Worm (Caenorhabditis elegans) whole organism, midembryonic: ENCODE data around the gene dcaf-13.

Experiments
- T22C8.4 ChIP-seq: fragments of 200-800 bp; sonication (Bioruptor generic); IDR thresholded peaks from 2 replicates; pipeline ENCODE4 v1.3.6; 2022; ENCODE audit warnings: missing genetic modification characterization, missing compliant biosample characterization
- flt-1 ChIP-seq: fragments of 200-800 bp; sonication (Bioruptor generic); IDR thresholded peaks from 2 replicates; pipeline ENCODE4 v1.3.6; 2022; ENCODE audit warnings: missing genetic modification characterization, missing compliant biosample characterization
- ztf-23 ChIP-seq: fragments of 200-800 bp; sonication (Bioruptor generic); IDR thresholded peaks from 2 replicates; pipeline ENCODE4 v1.3.6; 2022; ENCODE audit warnings: missing genetic modification reagents, missing genetic modification characterization, missing compliant biosample characterization

DNA sequence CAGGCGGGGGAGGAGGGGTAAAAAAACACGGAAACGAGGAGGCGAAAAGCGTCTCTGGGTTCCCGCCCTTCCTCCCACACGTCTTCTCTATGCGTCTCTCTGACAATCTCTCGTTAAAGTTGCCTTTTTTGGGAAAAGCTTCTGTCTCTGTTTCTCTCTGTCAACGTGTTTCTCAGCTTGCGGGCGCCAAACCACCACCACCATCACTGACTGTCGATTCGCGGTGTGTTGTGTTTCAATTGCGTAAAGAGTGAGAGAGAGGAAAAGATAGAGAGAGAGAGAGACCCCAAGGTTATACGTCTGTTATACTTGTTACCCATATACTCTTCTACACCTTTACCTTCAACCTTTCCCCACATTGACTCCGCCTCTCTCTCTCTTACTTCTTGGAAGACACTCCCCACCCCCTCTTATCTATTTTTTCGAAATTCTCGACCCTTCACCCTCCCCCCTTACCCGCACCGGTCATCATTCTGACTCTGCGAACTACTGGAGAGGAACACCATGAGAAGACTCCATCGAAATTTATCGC is 32.1 kb downstream of the dcaf-13 start, which contains the start of gene mlt-7:
- TF ChIP-seq ztf-23 (GFP tag; lab: Robert Waterston, UW) = no peak
- TF ChIP-seq flt-1 = no peak
- no peak for TF ChIP-seq T22C8.4 (GFP tag; lab: Robert Waterston, UW)
